Worm (Caenorhabditis elegans): ENCODE measurements around the gene str-253.
A peak's percentile ranks its signal among the peaks of the same experiment; 100 is the strongest.

The str-253 gene

DNA sequence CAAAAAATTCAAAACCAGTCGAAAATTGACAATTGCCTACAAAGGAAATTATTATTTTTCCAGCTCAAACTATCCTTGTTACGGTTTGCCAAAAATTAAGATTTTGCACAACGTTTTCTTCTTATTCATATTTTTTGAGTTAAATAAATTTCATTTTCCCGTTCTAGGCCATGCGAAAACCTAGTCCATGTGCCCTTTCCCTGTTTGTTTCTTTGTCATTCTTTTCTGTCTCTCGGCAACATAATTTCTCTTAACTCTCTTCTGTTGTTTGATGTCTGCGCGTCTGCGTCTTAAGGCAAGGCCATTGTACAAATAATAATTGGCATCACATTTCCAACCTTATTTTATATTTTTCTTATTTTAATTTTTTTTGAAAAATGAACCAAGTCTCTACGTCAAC lies 27.1 kb upstream of the str-253 start, which contains the start of gene nhr-228 (continued):
- TF ChIP-seq madf-2 (tag; optimal IDR thresholded peaks at IDR 0.05) (no peak), nhr-232 (tag; optimal IDR thresholded peaks at IDR 0.05) (no peak), unc-42 (tag; optimal IDR thresholded peaks at IDR 0.05) (peak; percentile 13), lim-6 (tag; optimal IDR thresholded peaks at IDR 0.05) (no peak), C38D4.7 (GFP tag; optimal IDR thresholded peaks at IDR 0.05) (no peak), syd-9 (tag; optimal IDR thresholded peaks at IDR 0.05) (no peak), ztf-16 (tag; optimal IDR thresholded peaks at IDR 0.05) (no peak), pqm-1 (tag; optimal IDR thresholded peaks at IDR 0.05) (no peak), ceh-14 (tag; optimal IDR thresholded peaks at IDR 0.05) (no peak), ets-4 (tag; optimal IDR thresholded peaks at IDR 0.05) (no peak), lin-11 (tag; optimal IDR thresholded peaks at IDR 0.05) (no peak), ceh-24 (tag; optimal IDR thresholded peaks at IDR 0.05) (no peak), nfya-1 (tag; optimal IDR thresholded peaks at IDR 0.05) (peak; percentile 3), ceh-18 (tag; optimal IDR thresholded peaks at IDR 0.05) (no peak), pros-1 (tag; optimal IDR thresholded peaks at IDR 0.05) (no peak), hlh-15 (tag; optimal IDR thresholded peaks at IDR 0.05) (no peak), gmeb-2 (tag; optimal IDR thresholded peaks at IDR 0.05) (no peak)

DNA sequence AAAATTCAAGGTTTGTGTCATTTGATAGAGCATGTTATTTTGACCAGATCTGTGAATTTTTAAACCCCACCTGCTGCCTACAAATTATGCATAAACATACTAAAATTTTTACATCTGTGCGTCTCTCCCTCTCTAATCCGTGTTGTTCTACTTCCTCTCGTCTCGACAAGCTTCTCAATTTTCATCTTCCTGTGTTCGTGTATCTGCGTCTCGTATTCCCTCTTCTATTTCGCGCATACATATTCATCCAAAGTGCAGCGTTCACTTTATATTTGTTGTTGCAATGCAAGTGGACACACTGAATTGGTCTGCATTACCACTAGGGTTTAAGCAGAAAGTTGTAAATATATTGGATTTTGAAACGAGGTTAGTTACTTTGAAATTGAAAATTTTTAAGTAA lies 24.1 kb upstream of the str-253 start, which contains the start of gene fbxa-137:
fbxa-137 (plus strand) TSS at position 274 of the 400 bp plus-strand sequence.
- TF ChIP-seq ceh-34 (tag; optimal IDR thresholded peaks at IDR 0.05) (peak; percentile 87), hlh-8 (tag; optimal IDR thresholded peaks at IDR 0.05) (no peak), ceh-31 (tag; optimal IDR thresholded peaks at IDR 0.05) (peak; percentile 12), rnt-1 (tag; optimal IDR thresholded peaks at IDR 0.05) (no peak), pha-2 (tag; optimal IDR thresholded peaks at IDR 0.05) (peak; percentile 7), ref-2 (tag; optimal IDR thresholded peaks at IDR 0.05) (no peak), nfya-1 (tag; optimal IDR thresholded peaks at IDR 0.05) (peak; percentile 35), ceh-24 (tag; optimal IDR thresholded peaks at IDR 0.05) (no peak), sox-4 (tag; optimal IDR thresholded peaks at IDR 0.05) (no peak), nhr-11 (tag; optimal IDR thresholded peaks at IDR 0.05) (no peak)

DNA sequence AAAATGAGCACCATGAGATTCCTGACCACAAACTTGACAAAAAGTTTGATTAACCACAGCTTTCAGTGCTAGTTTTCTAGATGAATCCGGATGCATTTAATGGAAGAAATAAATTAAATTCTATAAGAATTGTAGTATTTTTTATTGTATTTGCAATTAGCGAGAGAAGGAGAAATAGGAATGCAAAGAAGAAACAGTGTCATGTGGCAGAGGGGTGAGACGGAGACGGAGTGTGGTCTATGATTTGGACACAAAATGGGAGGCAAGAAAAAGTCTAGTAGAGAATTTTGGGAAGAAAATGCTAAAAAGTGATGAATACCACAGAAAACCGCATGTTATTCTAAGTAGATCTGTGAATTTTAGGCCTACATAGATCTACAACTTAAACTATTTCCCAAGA lies 23.6 kb upstream of the str-253 start, which contains the start of gene nhr-59:
nhr-59 (minus strand) TSS at position 214 of the 400 bp plus-strand sequence.
- TF ChIP-seq gmeb-2 (tag; optimal IDR thresholded peaks at IDR 0.05) (no peak), hlh-30 (tag; optimal IDR thresholded peaks at IDR 0.05; ENCODE audit: insufficient read depth) (peak; percentile 44)

DNA sequence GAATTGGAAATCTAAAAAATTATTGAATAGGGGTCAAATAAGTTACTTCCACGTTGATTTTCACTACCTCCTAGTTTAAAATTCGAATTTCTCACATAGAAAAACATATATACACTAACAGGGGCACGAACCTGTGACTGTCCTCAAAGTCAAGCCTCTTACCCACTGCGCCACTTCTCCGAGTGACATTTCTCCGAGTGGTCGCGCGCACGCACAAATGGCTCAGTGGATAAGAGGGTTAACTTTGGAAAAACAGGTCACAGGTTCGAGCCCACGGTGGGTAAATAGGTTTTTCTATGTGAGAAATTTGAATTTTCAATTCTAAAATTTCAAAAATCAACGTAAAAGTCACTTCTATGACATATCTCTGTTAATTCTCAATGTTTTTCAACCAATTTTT lies 22.9 kb upstream of the str-253 start:
- TF ChIP-seq elt-2 (tag; optimal IDR thresholded peaks at IDR 0.05) (no peak), rnt-1 (tag; optimal IDR thresholded peaks at IDR 0.05) (no peak), pag-3 (tag; optimal IDR thresholded peaks at IDR 0.05; ENCODE audit: borderline replicate concordance) (no peak), ceh-48 (tag; optimal IDR thresholded peaks at IDR 0.05) (no peak), T23F11.4 (GFP tag; optimal IDR thresholded peaks at IDR 0.05) (no peak), sox-2 (GFP tag; IDR thresholded peaks at IDR 0.05) (no peak), lim-6 (tag; optimal IDR thresholded peaks at IDR 0.05) (no peak), sdc-2 (tag; optimal IDR thresholded peaks at IDR 0.05) (no peak), odd-2 (tag; optimal IDR thresholded peaks at IDR 0.05) (no peak), K09A11.1 (tag; optimal IDR thresholded peaks at IDR 0.05; ENCODE audit: insufficient read depth) (no peak), pat-9 (tag; optimal IDR thresholded peaks at IDR 0.05) (no peak), zip-5 (tag; optimal IDR thresholded peaks at IDR 0.05) (no peak), ceh-19 (GFP tag; optimal IDR thresholded peaks at IDR 0.05) (no peak), ceh-24 (tag; optimal IDR thresholded peaks at IDR 0.05) (no peak), ceh-6 (GFP tag; optimal IDR thresholded peaks at IDR 0.05) (no peak), syd-9 (tag; optimal IDR thresholded peaks at IDR 0.05) (no peak), pros-1 (tag; optimal IDR thresholded peaks at IDR 0.05) (no peak), pqm-1 (tag; optimal IDR thresholded peaks at IDR 0.05) (no peak), ceh-2 (tag; optimal IDR thresholded peaks at IDR 0.05) (no peak)
